Worm (Caenorhabditis elegans): ENCODE results near the gene lipl-1.

DNA sequence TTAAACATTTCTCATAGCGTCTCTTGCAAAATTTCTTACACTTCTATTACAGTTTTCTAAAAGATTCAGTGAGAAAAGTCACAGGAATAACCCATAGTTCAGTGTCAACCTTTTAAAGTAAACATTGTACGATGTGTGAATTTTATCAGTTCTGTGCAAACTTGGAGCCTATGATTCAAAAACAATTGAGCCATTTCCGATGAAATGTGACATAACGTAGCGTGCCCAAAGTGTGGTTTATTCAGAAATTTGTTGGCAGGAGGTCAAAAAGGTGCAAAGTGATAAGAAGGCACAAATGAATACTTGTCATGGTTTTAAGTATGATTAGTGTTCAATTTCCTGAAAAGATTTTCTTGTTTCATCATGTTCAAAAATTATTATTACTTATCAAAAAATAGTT is 42.2 kb upstream of the lipl-1 start:
- TF ChIP-seq unc-39 (tag; optimal IDR thresholded peaks at IDR 0.05) (no peak), aly-2 (tag; optimal IDR thresholded peaks at IDR 0.05) (no peak), dmd-4 (tag; optimal IDR thresholded peaks at IDR 0.05) (no peak), unc-62 (GFP tag; optimal IDR thresholded peaks at IDR 0.05) (no peak)
